Fruit fly (Drosophila melanogaster) whole organism, embryonic: ENCODE data around the gene CG14947.

Source experiments
- Awh ChIP-seq: fragments of 200-800 bp; sonication (Bioruptor generic); IDR thresholded peaks from 2 replicates; pipeline ENCODE4, ENCODE4 v1.3.6; 2022; ENCODE audit warnings: missing biosample characterization, missing genetic modification characterization
- Bteb2 ChIP-seq: fragments of 200-800 bp; sonication (Bioruptor generic); optimal IDR thresholded peaks from 2 replicates; lab custom pipeline; 2016; ENCODE audit warnings: missing biosample characterization, missing genetic modification characterization
- CG1024 ChIP-seq: fragments of 200-800 bp; sonication (Bioruptor generic); IDR thresholded peaks from 2 replicates; pipeline ENCODE4 v1.3.6; 2022; ENCODE audit warnings: missing biosample characterization, missing genetic modification characterization
- CG10321 ChIP-seq: fragments of 200-800 bp; sonication (Bioruptor generic); IDR thresholded peaks from 2 replicates; pipeline ENCODE4 v1.3.6; 2022; ENCODE audit warnings: missing biosample characterization, missing genetic modification characterization
- CG11723 ChIP-seq: fragments of 200-800 bp; sonication (Bioruptor generic); optimal IDR thresholded peaks from 2 replicates; lab custom pipeline; 2017; ENCODE audit warnings: missing biosample characterization, mild to moderate bottlenecking, missing genetic modification characterization
- CG14667 ChIP-seq: fragments of 200-800 bp; sonication (Bioruptor generic); IDR thresholded peaks from 2 replicates; pipeline ENCODE4 v1.3.6; 2022; ENCODE audit warnings: missing biosample characterization, missing genetic modification characterization
- CG15011 ChIP-seq: fragments of 200-800 bp; sonication (Bioruptor generic); optimal IDR thresholded peaks from 3 replicates; lab custom pipeline; 2018; ENCODE audit warnings: missing biosample characterization, mild to moderate bottlenecking, missing genetic modification characterization
- CG17361 ChIP-seq: fragments of 200-800 bp; sonication (Bioruptor generic); IDR thresholded peaks from 3 replicates; pipeline ENCODE4 v1.3.6; 2022; ENCODE audit warnings: missing biosample characterization, missing genetic modification characterization
- CG17385 ChIP-seq: fragments of 200-800 bp; sonication (Bioruptor generic); optimal IDR thresholded peaks from 3 replicates; lab custom pipeline; 2018; ENCODE audit warnings: missing biosample characterization, mild to moderate bottlenecking, missing genetic modification characterization
- CG2120 ChIP-seq: fragments of 200-800 bp; sonication (Bioruptor generic); optimal IDR thresholded peaks from 3 replicates; lab custom pipeline; 2016; ENCODE audit warnings: missing biosample characterization, missing genetic modification characterization
- CG31441 ChIP-seq: fragments of 200-800 bp; sonication (Bioruptor generic); IDR thresholded peaks from 2 replicates; pipeline ENCODE4 v1.3.6; 2022; ENCODE audit warnings: missing biosample characterization, missing genetic modification characterization
- CG34376 ChIP-seq: fragments of 200-800 bp; sonication (Bioruptor generic); optimal IDR thresholded peaks from 2 replicates; lab custom pipeline; 2018; ENCODE audit warnings: missing biosample characterization, mild to moderate bottlenecking, missing genetic modification characterization
- CG4404 ChIP-seq: fragments of 200-800 bp; sonication (Bioruptor generic); IDR thresholded peaks from 2 replicates; pipeline ENCODE4 v1.3.6; 2022; ENCODE audit warnings: missing biosample characterization, missing genetic modification characterization
- CG4854 ChIP-seq: fragments of 200-800 bp; sonication (Bioruptor generic); optimal IDR thresholded peaks from 2 replicates; lab custom pipeline; 2016; ENCODE audit warnings: missing biosample characterization, missing genetic modification characterization, inconsistent platforms
- CG7271 ChIP-seq: fragments of 200-800 bp; sonication (Bioruptor generic); optimal IDR thresholded peaks from 2 replicates; lab custom pipeline; 2018; ENCODE audit warnings: missing biosample characterization, mild to moderate bottlenecking, missing genetic modification characterization, moderate library complexity
- CG7556 ChIP-seq: fragments of 200-800 bp; sonication (Bioruptor generic); optimal IDR thresholded peaks from 2 replicates; lab custom pipeline; 2017; ENCODE audit warnings: missing biosample characterization, mild to moderate bottlenecking, missing genetic modification characterization
- CG8359 ChIP-seq: fragments of 200-800 bp; sonication (Bioruptor generic); optimal IDR thresholded peaks from 2 replicates; lab custom pipeline; 2017; ENCODE audit warnings: missing biosample characterization, mild to moderate bottlenecking, missing genetic modification characterization, borderline replicate concordance
- CG8388 ChIP-seq: fragments of 200-800 bp; sonication (Bioruptor generic); optimal IDR thresholded peaks from 2 replicates; lab custom pipeline; 2019; ENCODE audit warnings: missing biosample characterization, mild to moderate bottlenecking, missing genetic modification characterization, moderate library complexity
- CG9437 ChIP-seq: fragments of 200-800 bp; sonication (Bioruptor generic); optimal IDR thresholded peaks from 2 replicates; lab custom pipeline; 2018; ENCODE audit warnings: missing biosample characterization, mild to moderate bottlenecking, missing genetic modification characterization
- CG9876 ChIP-seq: fragments of 200-800 bp; sonication (Bioruptor generic); optimal IDR thresholded peaks from 2 replicates; lab custom pipeline; 2016; ENCODE audit warnings: missing biosample characterization, missing genetic modification characterization
- Dfd ChIP-seq, 2 experiments: fragments of >200 bp; optimal IDR thresholded peaks; 2 replicates each; lab custom pipeline; 2017; ENCODE audit warnings: missing biosample characterization in 2 of 2, missing genetic modification characterization in 2 of 2
- Gug ChIP-seq: fragments of 200-800 bp; sonication (Bioruptor generic); IDR thresholded peaks from 4 replicates; pipeline ENCODE4 v1.3.6; 2022; ENCODE audit warnings: missing biosample characterization, missing genetic modification characterization
- HLH54F ChIP-seq: fragments of 200-800 bp; sonication (Bioruptor generic); optimal IDR thresholded peaks from 3 replicates; lab custom pipeline; 2016; ENCODE audit warnings: missing biosample characterization, missing genetic modification characterization
- Hr3 ChIP-seq: fragments of 200-800 bp; sonication (Bioruptor generic); optimal IDR thresholded peaks from 3 replicates; lab custom pipeline; 2016; ENCODE audit warnings: missing biosample characterization, missing genetic modification characterization
- Ptx1 ChIP-seq: fragments of 200-800 bp; sonication (Bioruptor generic); IDR thresholded peaks from 2 replicates; pipeline ENCODE4 v1.3.6; 2022; ENCODE audit warnings: missing biosample characterization, missing genetic modification characterization
- Sry-δ ChIP-seq: fragments of 200-800 bp; sonication (Bioruptor generic); optimal IDR thresholded peaks from 2 replicates; lab custom pipeline; 2016; ENCODE audit warnings: missing biosample characterization, missing genetic modification characterization
- Stat92E ChIP-seq, 3 experiments: fragments of >200 bp in 2 of 3; fragments of 200-800 bp in 1 of 3; sonication (Bioruptor generic) in 1 of 3; optimal IDR thresholded peaks; 2 replicates each; lab custom pipeline; 2017 to 2019; ENCODE audit warnings: missing biosample characterization in 3 of 3, missing genetic modification characterization in 3 of 3, mild to moderate bottlenecking in 1 of 3, moderate library complexity in 1 of 3
- Taf1 ChIP-seq: fragments of 200-800 bp; sonication (Bioruptor generic); IDR thresholded peaks from 2 replicates; pipeline ENCODE4 v1.3.6; 2022; ENCODE audit warnings: missing biosample characterization, missing genetic modification characterization
- al ChIP-seq: fragments of 200-800 bp; sonication (Bioruptor generic); IDR thresholded peaks from 2 replicates; pipeline ENCODE4 v1.3.6; 2022; ENCODE audit warnings: missing biosample characterization, missing genetic modification characterization
- croc ChIP-seq: fragments of 200-800 bp; sonication (Bioruptor generic); conservative IDR thresholded peaks from 3 replicates; pipeline ENCODE4 v1.3.6; 2022; ENCODE audit warnings: missing biosample characterization, missing genetic modification characterization
- da ChIP-seq: fragments of 200-800 bp; sonication (Bioruptor generic); optimal IDR thresholded peaks from 2 replicates; lab custom pipeline; 2016; ENCODE audit warnings: missing biosample characterization, missing genetic modification characterization
- danr ChIP-seq: fragments of 200-800 bp; sonication (Bioruptor generic); IDR thresholded peaks from 2 replicates; pipeline ENCODE4 v1.3.6; 2022; ENCODE audit warnings: missing biosample characterization, missing genetic modification characterization
- eve ChIP-seq, 2 experiments: fragments of >200 bp; optimal IDR thresholded peaks; 2 replicates each; lab custom pipeline; 2017; ENCODE audit warnings: missing biosample characterization in 2 of 2, missing genetic modification characterization in 2 of 2
- exex ChIP-seq: fragments of 200-800 bp; sonication (Bioruptor generic); optimal IDR thresholded peaks from 4 replicates; lab custom pipeline; 2018; ENCODE audit warnings: missing biosample characterization, mild to moderate bottlenecking, missing genetic modification characterization, moderate library complexity
- fd102C ChIP-seq: fragments of 200-800 bp; sonication (Bioruptor generic); optimal IDR thresholded peaks from 2 replicates; lab custom pipeline; 2018; ENCODE audit warnings: missing biosample characterization, mild to moderate bottlenecking, missing genetic modification characterization, moderate library complexity
- grn ChIP-seq: fragments of 200-800 bp; sonication (Bioruptor generic); optimal IDR thresholded peaks from 3 replicates; lab custom pipeline; 2017; ENCODE audit warnings: missing biosample characterization, missing genetic modification characterization
- hth ChIP-seq: fragments of >200 bp; optimal IDR thresholded peaks from 2 replicates; lab custom pipeline; 2017; ENCODE audit warnings: inconsistent platforms
- klu ChIP-seq: fragments of 200-800 bp; sonication (Bioruptor generic); IDR thresholded peaks from 2 replicates; pipeline ENCODE4 v1.3.6; 2022; ENCODE audit warnings: missing biosample characterization, missing genetic modification characterization
- kni ChIP-seq: fragments of 200-800 bp; sonication (Bioruptor generic); optimal IDR thresholded peaks from 3 replicates; lab custom pipeline; 2017; ENCODE audit warnings: mild to moderate bottlenecking, missing biosample characterization, missing genetic modification reagents, missing genetic modification characterization
- mam ChIP-seq: fragments of 200-800 bp; sonication (Bioruptor generic); optimal IDR thresholded peaks from 3 replicates; lab custom pipeline; 2016; ENCODE audit warnings: missing biosample characterization, missing genetic modification characterization
- odd ChIP-seq: fragments of 200-800 bp; sonication (Bioruptor generic); optimal IDR thresholded peaks from 2 replicates; lab custom pipeline; 2017; ENCODE audit warnings: missing biosample characterization, mild to moderate bottlenecking, missing genetic modification characterization
- otp ChIP-seq: fragments of 200-800 bp; sonication (Bioruptor generic); IDR thresholded peaks from 3 replicates; pipeline ENCODE4, ENCODE4 v1.3.6; 2022; ENCODE audit warnings: missing biosample characterization, missing genetic modification characterization
- pita ChIP-seq: fragments of 200-800 bp; sonication (Bioruptor generic); optimal IDR thresholded peaks from 2 replicates; lab custom pipeline; 2017; ENCODE audit warnings: missing biosample characterization, mild to moderate bottlenecking, missing genetic modification characterization
- pnt ChIP-seq: fragments of 200-800 bp; sonication (Bioruptor generic); optimal IDR thresholded peaks from 3 replicates; lab custom pipeline; 2016; ENCODE audit warnings: missing biosample characterization, missing genetic modification characterization
- salm ChIP-seq: fragments of 200-800 bp; sonication (Bioruptor generic); optimal IDR thresholded peaks from 2 replicates; lab custom pipeline; 2018; ENCODE audit warnings: missing biosample characterization, mild to moderate bottlenecking, missing genetic modification characterization
- sd ChIP-seq: fragments of 200-800 bp; sonication (Bioruptor generic); optimal IDR thresholded peaks from 3 replicates; lab custom pipeline; 2018; ENCODE audit warnings: missing biosample characterization, mild to moderate bottlenecking, missing genetic modification characterization, moderate library complexity
- stc ChIP-seq: fragments of 200-800 bp; sonication (Bioruptor generic); IDR thresholded peaks from 2 replicates; pipeline ENCODE4 v1.3.6; 2022; ENCODE audit warnings: missing biosample characterization, missing genetic modification characterization
- tio ChIP-seq: fragments of 200-800 bp; sonication (Bioruptor generic); optimal IDR thresholded peaks from 2 replicates; lab custom pipeline; 2017; ENCODE audit warnings: missing biosample characterization, missing genetic modification characterization, inconsistent platforms
- zen ChIP-seq: fragments of 200-800 bp; sonication (Bioruptor generic); optimal IDR thresholded peaks from 3 replicates; lab custom pipeline; 2018; ENCODE audit warnings: missing biosample characterization, mild to moderate bottlenecking, missing genetic modification characterization, moderate library complexity

Gene CG14947

DNA sequence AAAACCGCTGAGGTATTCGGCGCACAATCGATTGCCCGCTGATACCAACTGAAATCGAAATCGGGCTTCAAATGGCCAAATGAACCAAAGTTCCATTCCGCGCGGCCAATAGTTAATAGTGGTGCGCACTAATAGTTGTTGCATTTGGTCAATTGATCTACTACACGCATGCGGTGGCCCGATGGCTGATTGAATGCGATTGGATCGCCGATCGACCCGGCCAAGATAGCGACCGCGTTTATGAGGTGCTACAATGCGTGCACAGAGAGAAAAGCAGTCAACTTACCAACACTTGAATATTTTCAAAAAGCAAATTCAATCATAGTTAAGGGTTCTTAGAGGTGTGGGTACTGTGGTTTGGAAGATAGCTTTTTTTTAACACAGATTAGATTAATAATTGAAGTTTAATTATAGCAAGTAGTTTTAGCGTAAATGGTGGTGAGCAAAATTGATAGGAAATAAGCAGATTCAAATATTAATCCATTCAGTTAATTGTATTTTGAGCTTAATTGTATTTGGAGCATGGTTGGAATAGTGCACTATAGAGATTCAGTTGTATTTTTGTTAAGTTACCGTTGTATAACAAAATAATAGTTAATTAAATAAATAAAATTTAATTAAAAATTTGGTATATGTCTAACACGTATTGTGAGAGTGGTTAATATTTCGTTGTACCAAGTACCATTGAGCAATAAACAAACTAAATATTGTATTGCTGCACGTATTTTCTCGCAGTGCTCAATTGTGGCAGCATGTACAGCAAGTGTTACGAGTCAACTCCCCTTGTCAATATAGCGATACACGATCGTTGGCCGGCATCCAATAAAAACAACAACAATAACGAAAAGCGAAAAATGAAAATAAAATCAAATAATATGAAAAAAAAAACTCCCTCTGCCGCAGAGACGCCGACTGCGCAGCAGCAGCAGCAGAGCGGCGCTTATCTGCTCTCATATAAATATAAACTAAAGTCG, 49.2 kb upstream of the CG14947 start (continued):
- no peak for TF ChIP-seq CG4854 (GFP tag; lab: Kevin White, UChicago)
- TF ChIP-seq CG7271, result no peak
- TF ChIP-seq CG15011 (GFP tag; lab: Kevin White, UChicago), result no peak
- TF ChIP-seq CG31441, result peak; percentile 67
- TF ChIP-seq Hr3, result peak; percentile 56
- TF ChIP-seq fd102C (GFP tag; lab: Kevin White, UChicago), result no peak
- TF ChIP-seq stc (GFP tag; lab: Robert Waterston, UW), result 0 out of 2 replicates have a peak, but pooled peaks have one; percentile 25
- TF ChIP-seq da (GFP tag; lab: Kevin White, UChicago), result peak; percentile 12
- TF ChIP-seq Bteb2 (GFP tag; lab: Kevin White, UChicago), result peak; percentile 10
- TF ChIP-seq CG8359 (GFP tag; lab: Kevin White, UChicago), result no peak
- no peak; the same call in 2 of the 3 replicates for TF ChIP-seq croc (GFP tag; lab: Robert Waterston, UW)
- peak; percentile 52 for TF ChIP-seq exex (tag; lab: Kevin White, UChicago)
- peak; percentile 53 for TF ChIP-seq odd (GFP tag; lab: Kevin White, UChicago)
- no peak for TF ChIP-seq CG9876 (GFP tag; lab: Kevin White, UChicago)
- TF ChIP-seq Sry-δ (GFP tag; lab: Kevin White, UChicago), result peak; percentile 29
- TF ChIP-seq al, result no peak
- peak; percentile 46 for TF ChIP-seq CG8388 (GFP tag; lab: Kevin White, UChicago)
- TF ChIP-seq CG7556, result peak; percentile 88
- TF ChIP-seq CG2120, result peak; percentile 33
- TF ChIP-seq CG10321 (GFP tag; lab: Robert Waterston, UW), result no peak
- peak; percentile 39 for TF ChIP-seq sd (tag; lab: Kevin White, UChicago)
- TF ChIP-seq CG11723, result peak; percentile 19
- 0 out of 2 replicates have a peak, but pooled peaks have one; percentile 13 for TF ChIP-seq klu
- peak; percentile 57 for TF ChIP-seq Ptx1
- TF ChIP-seq Taf1 (GFP tag; lab: Robert Waterston, UW), result peak; percentile 29; the same call in 1 of the 2 replicates
- peak; percentile 95 for TF ChIP-seq grn (GFP tag; lab: Kevin White, UChicago)
- TF ChIP-seq hth, result no peak
- peak; percentile 68 for TF ChIP-seq kni (GFP tag; lab: Kevin White, UChicago)
- TF ChIP-seq HLH54F, result peak; percentile 18
- TF ChIP-seq Awh, result peak; percentile 52
- peak; percentile 69 for TF ChIP-seq tio (GFP tag; lab: Kevin White, UChicago)
- no peak; the same call in 1 of the 2 replicates for TF ChIP-seq CG1024 (GFP tag; lab: Robert Waterston, UW)
- TF ChIP-seq otp (GFP tag; lab: Robert Waterston, UW), result no peak
- no peak for TF ChIP-seq Dfd (GFP tag; optimal IDR thresholded peaks at IDR 0.05; lab: Kevin White, UChicago)
- TF ChIP-seq CG17385, result peak; percentile 59
- peak; percentile 35 for TF ChIP-seq Gug (GFP tag; lab: Robert Waterston, UW)
- TF ChIP-seq CG4404 (GFP tag; lab: Robert Waterston, UW), result no peak
- peak; percentile 26 for TF ChIP-seq CG14667 (GFP tag; lab: Robert Waterston, UW)
- no peak for TF ChIP-seq CG34376 (GFP tag; lab: Kevin White, UChicago)
- peak; percentile 3 for TF ChIP-seq zen (tag; lab: Kevin White, UChicago)
- TF ChIP-seq CG9437 (GFP tag; lab: Kevin White, UChicago), result peak; percentile 83
- no peak for TF ChIP-seq Stat92E (GFP tag; optimal IDR thresholded peaks at IDR 0.05; lab: Kevin White, UChicago)
- TF ChIP-seq eve (GFP tag; optimal IDR thresholded peaks at IDR 0.05; lab: Kevin White, UChicago), result no peak
- no peak for TF ChIP-seq pita
- TF ChIP-seq CG17361 (GFP tag; lab: Robert Waterston, UW), result peak; percentile 89
- TF ChIP-seq salm (tag; lab: Kevin White, UChicago), result no peak
- TF ChIP-seq danr (GFP tag; lab: Robert Waterston, UW), result no peak; the same call in 1 of the 2 replicates
- TF ChIP-seq mam (GFP tag; lab: Kevin White, UChicago), result no peak
- TF ChIP-seq pnt, result peak; percentile 15
